Fruit fly (Drosophila melanogaster): ENCODE measurements around the gene pst.

The pst gene

DNA sequence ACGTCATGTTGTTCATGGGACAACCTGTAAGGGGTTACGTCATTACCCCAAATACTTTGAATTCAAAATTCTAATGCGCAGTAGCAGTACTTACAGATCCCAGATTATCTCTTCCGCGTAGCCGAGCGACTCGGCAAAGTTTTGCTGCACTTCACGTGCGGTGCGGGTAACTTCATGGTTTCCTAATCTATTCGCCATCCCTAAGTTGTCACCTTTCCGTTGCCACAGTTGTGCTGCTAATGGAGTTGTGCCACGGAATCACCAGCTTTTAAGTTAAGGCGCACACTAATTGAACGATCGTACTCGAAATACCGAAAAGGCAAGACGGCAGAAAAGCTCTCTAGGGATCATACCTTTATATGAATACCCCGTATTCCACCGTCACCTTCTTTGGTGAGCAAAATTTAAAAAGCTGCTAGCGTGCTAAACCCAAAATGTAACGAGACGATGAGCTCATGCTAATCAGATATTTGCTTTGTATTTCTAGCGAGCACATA is at the start of gene pst:
pst (minus strand) TSS at position 437 of the 497 bp plus-strand sequence.
- no peak for TF ChIP-seq Dll (optimal IDR thresholded peaks at IDR 0.05)
- TF ChIP-seq psq (optimal IDR thresholded peaks at IDR 0.05): no peak

dm6 chr3L:7404081-7404480 is 44.0 kb upstream of the pst start, which contains the start of gene CG8560:
Gene CG8560, minus strand, starts transcription at chr3L:7404181.
- no peak for TF ChIP-seq EcR (GFP tag; optimal IDR thresholded peaks at IDR 0.05)
- TF ChIP-seq psq (optimal IDR thresholded peaks at IDR 0.05): no peak
- TF ChIP-seq Dll (optimal IDR thresholded peaks at IDR 0.05): no peak
- TF ChIP-seq usp (GFP tag; optimal IDR thresholded peaks at IDR 0.05): no peak
- TF ChIP-seq CG8478 (optimal IDR thresholded peaks at IDR 0.05): no peak
- TF ChIP-seq pan (optimal IDR thresholded peaks at IDR 0.05): no peak

DNA sequence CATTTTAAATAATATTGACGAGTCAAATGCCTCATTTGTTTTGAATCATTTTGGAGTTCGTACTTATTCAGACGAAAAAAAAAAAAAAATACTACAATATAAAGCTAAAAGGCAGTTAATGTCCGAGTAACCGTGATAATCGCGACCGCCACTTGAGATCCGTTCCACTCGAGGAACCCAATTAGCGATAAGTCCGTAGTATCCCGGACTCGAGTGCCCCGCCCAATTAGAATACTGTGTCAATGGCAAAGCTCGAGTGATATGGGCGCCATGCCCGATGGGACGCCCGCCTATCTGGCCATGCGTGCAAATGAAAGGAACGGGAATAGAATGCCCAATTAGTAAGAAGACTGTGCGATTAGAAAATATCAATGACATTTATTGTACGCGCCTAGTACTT is 41.9 kb upstream of the pst start:
- TF ChIP-seq usp (GFP tag; optimal IDR thresholded peaks at IDR 0.05): no peak
- no peak for TF ChIP-seq psq (optimal IDR thresholded peaks at IDR 0.05)
- TF ChIP-seq pan (optimal IDR thresholded peaks at IDR 0.05): no peak
- TF ChIP-seq EcR (GFP tag; optimal IDR thresholded peaks at IDR 0.05): no peak
- TF ChIP-seq Dll (optimal IDR thresholded peaks at IDR 0.05): no peak
- TF ChIP-seq CG8478 (optimal IDR thresholded peaks at IDR 0.05): no peak

DNA sequence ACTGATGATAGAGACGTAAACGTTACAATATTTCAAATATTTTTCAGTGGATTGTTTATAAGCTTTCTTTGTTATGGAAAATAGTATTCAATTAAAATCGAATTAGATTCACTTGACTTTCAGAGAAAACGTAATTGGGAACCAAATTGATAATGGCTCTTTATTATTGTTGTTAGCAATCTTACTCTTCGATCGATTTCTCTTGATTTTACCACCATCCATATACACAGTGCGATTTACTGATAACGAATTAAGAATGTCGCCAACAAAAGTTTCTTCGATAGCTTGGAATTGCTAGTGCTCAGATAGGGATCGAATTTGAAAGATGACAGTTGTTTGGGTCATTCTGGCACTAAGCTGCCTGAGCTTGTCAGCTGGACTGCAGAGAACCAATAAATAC is 39.7 kb upstream of the pst start, which contains the start of gene CG18417:
CG18417 (plus strand) TSS at position 301 of the 400 bp plus-strand sequence.
- TF ChIP-seq pan (optimal IDR thresholded peaks at IDR 0.05) (no peak), Dll (optimal IDR thresholded peaks at IDR 0.05) (no peak), psq (optimal IDR thresholded peaks at IDR 0.05) (no peak), CG8478 (optimal IDR thresholded peaks at IDR 0.05) (no peak), usp (GFP tag; optimal IDR thresholded peaks at IDR 0.05) (no peak), EcR (GFP tag; optimal IDR thresholded peaks at IDR 0.05) (no peak)

- TF ChIP-seq usp (GFP tag; optimal IDR thresholded peaks at IDR 0.05) (no peak), psq (optimal IDR thresholded peaks at IDR 0.05) (no peak), CG8478 (optimal IDR thresholded peaks at IDR 0.05) (no peak), pan (optimal IDR thresholded peaks at IDR 0.05) (no peak), EcR (GFP tag; optimal IDR thresholded peaks at IDR 0.05) (no peak), Dll (optimal IDR thresholded peaks at IDR 0.05) (no peak)
These were observed 37.9 kb upstream of the pst start, which contains the start of gene CG8562 for dm6 chr3L:7397979-7398378. Gene CG8562, plus strand, starts transcription at chr3L:7398285.

dm6 chr3L:7396055-7396454 is 36.0 kb upstream of the pst start, which contains the start of gene CG32379:
Gene CG32379, plus strand, starts transcription at chr3L:7396355.
- TF ChIP-seq pan (optimal IDR thresholded peaks at IDR 0.05) (no peak), psq (optimal IDR thresholded peaks at IDR 0.05) (no peak), usp (GFP tag; optimal IDR thresholded peaks at IDR 0.05) (no peak), Dll (optimal IDR thresholded peaks at IDR 0.05) (no peak), EcR (GFP tag; optimal IDR thresholded peaks at IDR 0.05) (no peak), CG8478 (optimal IDR thresholded peaks at IDR 0.05) (no peak)

dm6 chr3L:7390442-7390841 is 30.4 kb upstream of the pst start, which contains the start of gene CG8563:
Gene CG8563, plus strand, starts transcription at chr3L:7390742.
- TF ChIP-seq EcR (GFP tag; optimal IDR thresholded peaks at IDR 0.05): no peak
- no peak for TF ChIP-seq usp (GFP tag; optimal IDR thresholded peaks at IDR 0.05)
- TF ChIP-seq Dll (optimal IDR thresholded peaks at IDR 0.05): no peak
- no peak for TF ChIP-seq pan (optimal IDR thresholded peaks at IDR 0.05)

- no peak for TF ChIP-seq psq (optimal IDR thresholded peaks at IDR 0.05)
- TF ChIP-seq CG8478 (optimal IDR thresholded peaks at IDR 0.05): no peak
These were observed 29.9 kb upstream of the pst start for dm6 chr3L:7390004-7390403.

DNA sequence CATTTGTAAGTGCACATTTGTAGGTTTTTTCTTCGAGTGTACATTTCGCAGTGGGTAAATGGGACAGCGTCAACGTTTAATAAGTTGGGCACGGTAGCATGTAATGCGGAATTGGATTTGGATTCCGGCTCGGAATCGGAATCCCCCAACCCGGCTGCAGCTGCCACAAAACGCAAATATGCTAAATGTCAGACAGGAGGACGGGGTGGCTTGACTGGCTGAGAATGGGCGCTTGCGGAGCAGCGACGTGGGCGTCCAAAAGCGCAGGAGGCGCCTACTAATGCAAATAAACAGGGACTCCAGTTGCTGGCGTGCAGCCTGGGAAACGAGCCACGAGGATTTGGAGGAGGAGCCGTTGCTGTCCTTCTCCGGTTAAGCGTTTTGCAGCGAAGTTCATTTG is 27.8 kb upstream of the pst start, which contains the start of gene CG8564:
CG8564 (minus strand) TSS at position 101 of the 400 bp plus-strand sequence.
- no peak for TF ChIP-seq CG8478 (optimal IDR thresholded peaks at IDR 0.05)
- TF ChIP-seq EcR (GFP tag; optimal IDR thresholded peaks at IDR 0.05): no peak
- TF ChIP-seq psq (optimal IDR thresholded peaks at IDR 0.05): no peak
- no peak for TF ChIP-seq Dll (optimal IDR thresholded peaks at IDR 0.05)
- no peak for TF ChIP-seq pan (optimal IDR thresholded peaks at IDR 0.05)
- no peak for TF ChIP-seq usp (GFP tag; optimal IDR thresholded peaks at IDR 0.05)

dm6 chr3L:7381359-7381976 is 21.4 kb upstream of the pst start, which contains the start of the genes SMSr and smid:
Gene SMSr, minus strand, starts transcription at chr3L:7381474.
Gene smid, plus strand, starts transcription at chr3L:7381614.
- TF ChIP-seq pan (optimal IDR thresholded peaks at IDR 0.05) (no peak), EcR (GFP tag; optimal IDR thresholded peaks at IDR 0.05) (no peak)

DNA sequence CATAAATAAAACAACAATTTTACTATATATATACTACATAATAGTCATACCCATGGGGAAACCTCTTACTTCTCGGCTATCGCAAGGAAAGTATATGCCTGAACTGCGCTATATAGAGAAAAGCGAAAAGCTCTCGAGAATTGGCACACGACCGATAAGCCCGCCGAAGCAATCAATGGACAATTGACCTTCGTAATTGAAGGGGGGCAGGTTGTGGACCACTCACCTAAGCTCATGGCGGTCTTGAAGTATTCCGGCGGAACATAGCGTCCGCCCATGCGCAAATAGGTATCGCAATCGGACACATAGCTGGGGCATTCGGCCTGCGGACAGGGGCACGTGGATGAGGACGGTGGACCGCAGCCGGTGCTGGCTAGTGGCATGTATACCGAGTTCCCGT is 20.3 kb upstream of the pst start:
- no peak for TF ChIP-seq CG8478 (optimal IDR thresholded peaks at IDR 0.05)
- TF ChIP-seq psq (optimal IDR thresholded peaks at IDR 0.05): no peak
- no peak for TF ChIP-seq Dll (optimal IDR thresholded peaks at IDR 0.05)
- TF ChIP-seq usp (GFP tag; optimal IDR thresholded peaks at IDR 0.05): no peak
- no peak for TF ChIP-seq pan (optimal IDR thresholded peaks at IDR 0.05)
- no peak for TF ChIP-seq EcR (GFP tag; optimal IDR thresholded peaks at IDR 0.05)

DNA sequence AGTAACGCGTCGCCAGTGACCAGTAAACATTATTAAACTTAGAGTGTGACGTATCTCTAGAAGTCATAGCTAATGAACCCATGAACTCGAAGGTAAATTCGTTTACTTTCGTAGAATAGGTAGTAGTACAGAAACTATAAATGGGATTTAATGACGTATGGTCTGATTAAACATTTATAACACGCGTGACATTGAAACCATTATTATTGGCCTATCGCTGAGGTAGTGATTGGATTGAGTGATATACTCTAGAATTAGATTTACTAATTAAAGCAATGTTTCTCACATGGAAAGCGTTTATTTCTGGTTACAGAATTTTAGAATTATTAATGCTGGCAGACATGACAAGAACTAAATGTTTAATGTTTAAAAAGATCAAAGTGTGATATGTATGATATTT is 16.8 kb upstream of the pst start:
- TF ChIP-seq pan (optimal IDR thresholded peaks at IDR 0.05): no peak
- no peak for TF ChIP-seq EcR (GFP tag; optimal IDR thresholded peaks at IDR 0.05)
- no peak for TF ChIP-seq CG8478 (optimal IDR thresholded peaks at IDR 0.05)
- TF ChIP-seq psq (optimal IDR thresholded peaks at IDR 0.05): no peak
- no peak for TF ChIP-seq usp (GFP tag; optimal IDR thresholded peaks at IDR 0.05)
- TF ChIP-seq Dll (optimal IDR thresholded peaks at IDR 0.05): no peak

DNA sequence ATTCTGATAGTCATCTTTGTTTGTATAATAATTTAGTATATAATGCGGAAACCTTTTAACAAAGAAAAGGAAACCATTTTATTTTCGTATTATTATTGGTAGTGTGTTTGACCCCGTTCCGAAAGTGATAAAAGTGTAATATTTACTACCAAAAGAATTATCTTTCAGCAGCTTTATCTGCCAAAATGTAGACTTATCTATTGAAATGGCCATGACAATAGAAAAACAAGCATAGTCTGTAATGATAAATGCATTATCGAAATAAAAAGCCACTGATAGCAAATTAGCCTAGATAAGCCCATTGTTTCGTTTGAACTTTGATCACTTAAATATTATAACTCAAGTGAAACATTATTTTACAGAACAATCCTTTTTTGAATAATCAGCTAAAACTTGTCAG is 16.1 kb upstream of the pst start:
- TF ChIP-seq psq (optimal IDR thresholded peaks at IDR 0.05) (no peak), Dll (optimal IDR thresholded peaks at IDR 0.05) (no peak)

Measured in whole organism.